Worm (Caenorhabditis elegans): ENCODE results near the gene Y42A5A.3.

DNA sequence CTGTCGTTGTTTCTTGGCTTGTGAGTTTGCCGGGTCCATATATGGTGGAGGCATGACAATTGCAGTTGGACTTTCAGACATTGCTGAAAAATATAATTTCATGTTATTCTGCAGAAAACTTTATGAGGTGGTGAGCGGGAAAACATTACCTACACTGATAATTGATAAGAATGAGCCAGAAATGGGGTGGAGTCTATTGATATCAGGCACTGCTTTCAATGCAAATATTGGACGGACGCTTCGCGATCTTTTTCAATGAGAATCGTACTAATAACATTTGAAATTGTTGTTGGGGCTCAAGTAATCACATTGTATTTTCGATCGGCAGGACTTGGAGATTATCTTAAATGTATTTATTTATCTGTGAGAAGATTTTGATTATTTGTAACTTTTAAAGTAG lies 36.6 kb downstream of the Y42A5A.3 start, which contains the start of gene T04C12.1:
- TF ChIP-seq pha-4 (tag; optimal IDR thresholded peaks at IDR 0.05) (no peak), nhr-12 (tag; optimal IDR thresholded peaks at IDR 0.05) (no peak)
